Worm (Caenorhabditis elegans) whole organism, late embryonic: ENCODE results near the gene str-57.

ENCODE experiments used
- ama-1 ChIP-seq: fragments of 150-350 bp; optimal IDR thresholded peaks from 2 replicates; lab custom pipeline; 2014
- eyg-1 ChIP-seq: sonication (generic microtip); optimal IDR thresholded peaks from 2 replicates; lab custom pipeline; 2016; ENCODE audit warnings: missing genotype, missing genetic modification characterization, missing compliant biosample characterization
- nfya-1 ChIP-seq: sonication (generic microtip); optimal IDR thresholded peaks from 2 replicates; lab custom pipeline; 2017; ENCODE audit warnings: missing genetic modification characterization, mild to moderate bottlenecking, missing compliant biosample characterization, antibody characterized with exemption, moderate library complexity
- odd-2 ChIP-seq: sonication (generic microtip); optimal IDR thresholded peaks from 2 replicates; lab custom pipeline; 2017; ENCODE audit warnings: antibody characterized with exemption, mild to moderate bottlenecking, missing genetic modification characterization, missing compliant biosample characterization
- unc-55 ChIP-seq: sonication (generic microtip); optimal IDR thresholded peaks from 2 replicates; lab custom pipeline; 2017; ENCODE audit warnings: missing biosample characterization, missing genetic modification reagents, missing genetic modification characterization
- unc-86 ChIP-seq: sonication (generic microtip); optimal IDR thresholded peaks from 2 replicates; lab custom pipeline; 2016; ENCODE audit warnings: missing genetic modification characterization, missing compliant biosample characterization

ce11 chrV:15888751-15889150 lies 18.3 kb downstream of the str-57 start, which contains the start of gene cgt-1:
- TF ChIP-seq nfya-1 (tag; lab: Kevin White, UChicago): no peak
- TF ChIP-seq unc-86 (tag; lab: Kevin White, UChicago): no peak
- no peak for TF ChIP-seq odd-2 (tag; lab: Kevin White, UChicago)
- no peak for TF ChIP-seq eyg-1 (tag; lab: Kevin White, UChicago)
- TF ChIP-seq unc-55 (GFP tag; lab: Kevin White, UChicago): no peak
- no peak for TF ChIP-seq ama-1
